Worm (Caenorhabditis elegans): ENCODE results near the gene pde-4.
A peak's percentile ranks its signal among the peaks of the same experiment; 100 is the strongest.

Gene pde-4

DNA sequence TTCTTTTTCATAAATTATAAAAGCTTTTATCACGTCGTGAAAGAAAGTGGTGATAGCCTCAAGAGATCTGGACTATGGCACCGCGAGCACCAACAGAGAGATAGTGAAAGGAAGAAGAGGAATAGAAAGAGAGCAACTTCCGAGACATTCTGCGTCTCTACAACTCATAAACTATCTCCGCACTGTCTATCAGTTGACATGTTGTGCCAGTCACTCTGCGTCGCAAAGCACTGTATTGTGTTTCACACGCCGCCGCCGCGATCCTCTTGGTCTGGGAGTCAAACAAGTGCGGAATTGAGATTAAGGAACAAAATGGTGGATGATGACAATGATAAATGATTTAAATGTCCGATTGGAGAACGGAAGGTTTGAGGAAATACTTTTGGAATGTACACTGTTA, 27.6 kb downstream of the pde-4 start (continued):
- TF ChIP-seq B0261.1 (tag; optimal IDR thresholded peaks at IDR 0.05) (no peak), cebp-1 (GFP tag; IDR thresholded peaks at IDR 0.05) (no peak), cebp-1 (tag; optimal IDR thresholded peaks at IDR 0.05) (no peak), C17E4.6 (GFP tag; IDR thresholded peaks at IDR 0.05) (no peak), hlh-26 (GFP tag; conservative IDR thresholded peaks at IDR 0.05) (no peak), ceh-40 (GFP tag; IDR thresholded peaks at IDR 0.05) (no peak), egl-44 (GFP tag; IDR thresholded peaks at IDR 0.05) (no peak), attf-5 (GFP tag; optimal IDR thresholded peaks at IDR 0.05) (peak; percentile 18), snpc-4 (GFP tag; optimal IDR thresholded peaks at IDR 0.05) (no peak), snpc-4 (tag; optimal IDR thresholded peaks at IDR 0.05) (no peak), unc-130 (GFP tag; optimal IDR thresholded peaks at IDR 0.05) (no peak), bed-1 (GFP tag; IDR thresholded peaks at IDR 0.05) (no peak), nfyb-1 (GFP tag; IDR thresholded peaks at IDR 0.05) (0 out of 2 replicates have a peak, but pooled peaks have one; percentile 26), madf-6 (GFP tag; IDR thresholded peaks at IDR 0.05) (no peak), hmg-1.2 (GFP tag; IDR thresholded peaks at IDR 0.05) (peak; percentile 64; the same call in 1 of the 2 replicates), ztf-18 (tag; optimal IDR thresholded peaks at IDR 0.05) (no peak), chd-7 (tag; optimal IDR thresholded peaks at IDR 0.05) (no peak), ceh-100 (GFP tag; IDR thresholded peaks at IDR 0.05) (no peak), dpff-1 (tag; optimal IDR thresholded peaks at IDR 0.05) (no peak), Y79H2A.3 (GFP tag; conservative IDR thresholded peaks at IDR 0.05) (no peak), F37B4.10 (GFP tag; IDR thresholded peaks at IDR 0.05) (no peak), nhr-80 (tag; optimal IDR thresholded peaks at IDR 0.05) (peak; percentile 77), lir-1 (GFP tag; conservative IDR thresholded peaks at IDR 0.05) (no peak)

DNA sequence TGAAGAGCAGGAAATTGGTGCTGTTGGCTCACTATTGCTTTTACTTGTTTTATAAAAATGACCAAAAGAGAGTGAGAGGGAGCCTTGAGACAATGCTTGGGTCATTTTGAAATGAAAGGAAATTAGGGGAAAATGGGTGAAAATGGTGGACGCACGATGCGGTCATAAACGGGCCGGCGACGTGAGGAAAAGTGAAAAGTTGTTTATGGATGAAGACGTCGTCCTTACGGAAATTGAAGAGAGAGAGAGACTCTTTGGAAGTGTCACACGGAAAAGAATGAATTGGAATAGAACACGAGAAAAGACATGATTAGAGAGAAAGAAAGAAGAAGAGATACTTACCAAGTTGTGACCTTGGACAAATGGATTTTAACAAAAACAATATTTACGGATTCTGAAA, 29.5 kb downstream of the pde-4 start:
- TF ChIP-seq ceh-79 (tag; optimal IDR thresholded peaks at IDR 0.05) (no peak), ccch-3 (GFP tag; optimal IDR thresholded peaks at IDR 0.05) (no peak), nhr-27 (tag; optimal IDR thresholded peaks at IDR 0.05) (no peak), athp-1 (tag; optimal IDR thresholded peaks at IDR 0.05) (no peak), ztf-28 (GFP tag; IDR thresholded peaks at IDR 0.05) (no peak), ztf-22 (GFP tag; optimal IDR thresholded peaks at IDR 0.05) (no peak), T07F8.4 (tag; optimal IDR thresholded peaks at IDR 0.05) (no peak), him-1 (tag; optimal IDR thresholded peaks at IDR 0.05) (no peak), bed-1 (GFP tag; IDR thresholded peaks at IDR 0.05) (no peak), D2030.7 (GFP tag; IDR thresholded peaks at IDR 0.05) (no peak), Y53F4B.3 (GFP tag; IDR thresholded peaks at IDR 0.05) (no peak), rec-8 (tag; optimal IDR thresholded peaks at IDR 0.05) (no peak)

- no peak for TF ChIP-seq lsl-1 (GFP tag; optimal IDR thresholded peaks at IDR 0.05)
- TF ChIP-seq attf-3 (GFP tag; conservative IDR thresholded peaks at IDR 0.05): no peak
- no peak for TF ChIP-seq madf-6 (GFP tag; IDR thresholded peaks at IDR 0.05)
- no peak for TF ChIP-seq hlh-26 (GFP tag; conservative IDR thresholded peaks at IDR 0.05)
These were observed 30.6 kb downstream of the pde-4 start, which contains the start of gene R07G3.8 for ce11 chrII:7620413-7620812. Gene R07G3.8, minus strand, starts transcription at chrII:7620513.

DNA sequence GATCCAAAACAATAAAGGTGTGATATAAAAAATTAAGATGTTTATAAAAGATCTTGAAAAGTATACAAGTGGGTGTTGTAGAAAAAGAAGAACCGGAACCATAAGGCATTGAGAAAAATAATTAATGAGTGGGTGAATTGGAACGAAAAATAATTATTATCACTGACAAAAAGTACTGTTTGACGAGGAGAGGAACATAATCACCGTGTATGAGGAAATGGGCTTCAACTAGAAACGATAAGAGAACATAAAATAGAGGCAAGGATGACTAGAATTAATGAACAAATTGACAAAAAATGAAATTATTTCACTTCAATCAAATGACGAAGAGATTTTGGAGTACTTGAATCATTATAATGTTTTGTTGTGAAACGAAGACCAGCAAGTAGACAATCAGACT, 32.8 kb downstream of the pde-4 start:
- TF ChIP-seq nhr-80 (tag; optimal IDR thresholded peaks at IDR 0.05) (peak; percentile 52), ama-1 (optimal IDR thresholded peaks at IDR 0.05) (no peak), ama-1 (GFP tag; optimal IDR thresholded peaks at IDR 0.05) (no peak), him-1 (tag; optimal IDR thresholded peaks at IDR 0.05) (peak; percentile 2)

Data from whole organism, young adult.